Fruit fly (Drosophila melanogaster) whole organism, pupa: ENCODE results near the gene CG13114.

Experiments
- CG15710 ChIP-seq: fragments of 200-800 bp; sonication (Bioruptor generic); optimal IDR thresholded peaks from 2 replicates; lab custom pipeline; 2018; ENCODE audit warnings: missing biosample characterization, mild to moderate bottlenecking, missing genetic modification characterization, moderate library complexity
- CG4496 ChIP-seq: fragments of 200-800 bp; sonication (Bioruptor generic); IDR thresholded peaks from 3 replicates; pipeline ENCODE4 v1.3.6; 2022; ENCODE audit warnings: missing biosample characterization, missing genetic modification characterization
- EcR ChIP-seq: fragments of 200-800 bp; sonication (Bioruptor generic); optimal IDR thresholded peaks from 3 replicates; lab custom pipeline; 2019; ENCODE audit warnings: missing biosample characterization, missing genetic modification characterization, mild to moderate bottlenecking, moderate library complexity, missing genetic modification reagents

dm6 chr2L:9509653-9510052, 36.0 kb upstream of the CG13114 start:
- TF ChIP-seq EcR (GFP tag; lab: Kevin White, UChicago), result no peak
- TF ChIP-seq CG4496 (GFP tag; lab: Robert Waterston, UW), result no peak
- no peak for TF ChIP-seq CG15710 (tag; lab: Kevin White, UChicago)
